Fruit fly (Drosophila melanogaster): ENCODE measurements around the gene CG3213.

Gene CG3213

DNA sequence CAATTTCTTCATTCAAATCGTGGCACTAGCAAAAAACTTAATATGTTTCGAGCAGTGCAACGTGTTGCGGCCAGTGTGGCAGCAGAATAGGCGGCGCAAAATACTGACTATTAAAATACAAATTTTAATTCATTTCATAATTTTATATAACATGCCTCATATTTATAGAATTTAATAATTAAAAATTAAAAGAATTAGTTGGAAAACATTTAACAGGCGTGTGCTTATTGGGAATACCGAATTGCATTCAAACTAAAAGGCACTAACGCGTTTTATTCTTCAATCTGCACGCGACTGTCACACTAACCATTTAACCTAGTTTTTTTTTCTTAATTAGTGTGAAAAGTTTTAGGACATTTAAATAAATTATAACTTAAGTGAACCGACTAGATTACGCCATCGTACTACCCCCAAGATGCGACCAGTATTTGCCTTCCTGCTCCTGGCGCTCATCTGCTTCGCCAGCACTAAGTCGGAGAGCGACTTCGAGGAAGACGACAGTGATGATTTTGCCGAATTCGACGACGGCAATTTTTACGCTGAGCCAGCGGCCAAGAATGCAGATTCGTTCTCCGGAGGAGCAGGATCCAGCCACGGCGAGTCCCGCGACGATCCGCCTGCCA is 4.8 kb downstream of the CG3213 start, which contains the start of the genes LeuRS and CG17593 (continued):
- TF ChIP-seq CG11456 (GFP tag; IDR thresholded peaks at IDR 0.05) (no peak), CG2116 (GFP tag; optimal IDR thresholded peaks at IDR 0.05) (peak; percentile 24), pfk (GFP tag; optimal IDR thresholded peaks at IDR 0.05) (no peak), crp (GFP tag; optimal IDR thresholded peaks at IDR 0.05) (peak in 1 of 2 experiments; percentile 18), ato (GFP tag; IDR thresholded peaks at IDR 0.05; ENCODE audit: partially characterized antibody) (no peak), dimm (GFP tag; IDR thresholded peaks at IDR 0.05) (no peak), CG10366 (GFP tag; IDR thresholded peaks at IDR 0.05) (no peak), Ets65A (GFP tag) (peak; percentile 70), ham (GFP tag; IDR thresholded peaks at IDR 0.05) (no peak), br (optimal IDR thresholded peaks at IDR 0.05) (no peak), CG4404 (GFP tag; IDR thresholded peaks at IDR 0.05) (no peak), Ssrp (tag; optimal IDR thresholded peaks at IDR 0.05) (no peak), E2f1 (GFP tag; IDR thresholded peaks at IDR 0.05) (no peak), toy (GFP tag; IDR thresholded peaks at IDR 0.05) (no peak), CG3995 (GFP tag; optimal IDR thresholded peaks at IDR 0.05) (no peak), exex (tag; optimal IDR thresholded peaks at IDR 0.05) (peak; percentile 20), h (optimal IDR thresholded peaks at IDR 0.05) (no peak), trem (tag; optimal IDR thresholded peaks at IDR 0.05) (peak; percentile 84), Dp (GFP tag; optimal IDR thresholded peaks at IDR 0.05) (peak; percentile 33), wdn (GFP tag; IDR thresholded peaks at IDR 0.05) (no peak), CG14441 (GFP tag; IDR thresholded peaks at IDR 0.05) (no peak), CG10321 (GFP tag; IDR thresholded peaks at IDR 0.05) (no peak), CG12769 (tag; optimal IDR thresholded peaks at IDR 0.05) (no peak), NFAT (GFP tag; IDR thresholded peaks at IDR 0.05) (no peak), zen (tag; optimal IDR thresholded peaks at IDR 0.05) (peak; percentile 29), Sin3A (optimal IDR thresholded peaks at IDR 0.05) (peak; percentile 30), YL-1 (GFP tag; optimal IDR thresholded peaks at IDR 0.05) (peak; percentile 81), fd96Cb (tag; optimal IDR thresholded peaks at IDR 0.05) (no peak), Ets97D (GFP tag; optimal IDR thresholded peaks at IDR 0.05) (no peak), CG13287 (GFP tag; IDR thresholded peaks at IDR 0.05; ENCODE audit: partially characterized antibody) (peak; percentile 44; the same call in 1 of the 2 replicates), zf30C (GFP tag; optimal IDR thresholded peaks at IDR 0.05) (peak; percentile 54), MESR4 (GFP tag; optimal IDR thresholded peaks at IDR 0.05) (peak; percentile 67), ase (GFP tag; IDR thresholded peaks at IDR 0.05) (no peak), wek (GFP tag; optimal IDR thresholded peaks at IDR 0.05) (no peak), fru (optimal IDR thresholded peaks at IDR 0.05) (no peak), Lpt (GFP tag; optimal IDR thresholded peaks at IDR 0.05) (no peak), Sry-β (GFP tag; optimal IDR thresholded peaks at IDR 0.05) (no peak), Adf1 (GFP tag; IDR thresholded peaks at IDR 0.05) (no peak), pnt (GFP tag; optimal IDR thresholded peaks at IDR 0.05) (no peak), stwl (tag; optimal IDR thresholded peaks at IDR 0.05) (peak; percentile 72), CG6254 (GFP tag; optimal IDR thresholded peaks at IDR 0.05) (peak; percentile 20), gfzf (GFP tag; optimal IDR thresholded peaks at IDR 0.05) (peak; percentile 70), vfl (GFP tag; optimal IDR thresholded peaks at IDR 0.05) (no peak), CG1603 (tag; optimal IDR thresholded peaks at IDR 0.05) (no peak), inv (GFP tag; IDR thresholded peaks at IDR 0.05; ENCODE audit: partially characterized antibody) (no peak), Lim3 (GFP tag; IDR thresholded peaks at IDR 0.05) (no peak), GATAe (GFP tag; conservative IDR thresholded peaks at IDR 0.05) (no peak), Six4 (GFP tag; optimal IDR thresholded peaks at IDR 0.05) (no peak), lab (GFP tag; optimal IDR thresholded peaks at IDR 0.05) (no peak), lmd (GFP tag; IDR thresholded peaks at IDR 0.05) (no peak), Max (GFP tag; optimal IDR thresholded peaks at IDR 0.05) (peak; percentile 58), knrl (GFP tag; IDR thresholded peaks at IDR 0.05; ENCODE audit: partially characterized antibody) (peak; percentile 10; the same call in 1 of the 3 replicates)

Measured in whole organism, embryonic.